Worm (Caenorhabditis elegans): ENCODE measurements around the gene ZC443.7.

ce11 chrV:12773852-12774251, 32.4 kb upstream of the ZC443.7 start:
- TF ChIP-seq W03F9.2 (tag; optimal IDR thresholded peaks at IDR 0.05) (no peak), him-1 (tag; optimal IDR thresholded peaks at IDR 0.05) (no peak)
